Fruit fly (Drosophila melanogaster): ENCODE results near the gene CG13127.

DNA sequence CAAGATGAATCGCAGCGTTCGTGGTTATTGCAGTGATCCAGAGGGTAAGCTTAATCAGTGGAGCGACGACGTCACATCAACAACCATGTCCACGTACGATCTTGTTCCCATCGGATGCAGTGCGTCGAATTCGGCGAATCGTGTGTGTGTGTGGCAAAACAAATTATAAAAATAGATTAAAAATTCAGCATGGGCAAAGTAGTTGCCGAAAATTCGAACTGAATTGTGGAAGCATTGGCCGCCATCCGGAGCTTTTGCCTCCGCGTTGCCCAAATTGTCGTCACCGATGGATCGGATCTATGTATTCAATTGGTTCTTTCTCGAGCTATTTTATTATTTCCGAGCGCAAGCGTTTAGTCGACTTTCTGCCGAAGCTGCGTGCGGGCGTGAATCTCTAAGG, 34.0 kb downstream of the CG13127 start, which contains the start of gene Spn31A:
- TF ChIP-seq CG8478 (optimal IDR thresholded peaks at IDR 0.05) = no peak
- no peak for TF ChIP-seq CTCF (optimal IDR thresholded peaks at IDR 0.05)
